Worm (Caenorhabditis elegans): Measurements from ENCODE around the gene F40A3.4.

ce11 chrV:7884441-7884840, 8.9 kb downstream of the F40A3.4 start:
- no peak for TF ChIP-seq zim-3 (tag; optimal IDR thresholded peaks at IDR 0.05)
- TF ChIP-seq unc-62 (GFP tag; optimal IDR thresholded peaks at IDR 0.05) = no peak
- no peak for TF ChIP-seq B0336.3 (GFP tag; IDR thresholded peaks at IDR 0.05)
- no peak for TF ChIP-seq ztf-18 (tag; optimal IDR thresholded peaks at IDR 0.05)
- no peak for TF ChIP-seq snpc-4 (GFP tag; optimal IDR thresholded peaks at IDR 0.05)
- no peak for TF ChIP-seq snpc-4 (tag; optimal IDR thresholded peaks at IDR 0.05)
- no peak for TF ChIP-seq dpl-1 (GFP tag; optimal IDR thresholded peaks at IDR 0.05)
